Worm (Caenorhabditis elegans) whole organism, L4/young adult: ENCODE data around the gene C06C3.10.

Source experiments
- dao-5 ChIP-seq: sonication (generic microtip); optimal IDR thresholded peaks from 2 replicates; lab custom pipeline; 2016; ENCODE audit warnings: missing genotype, missing genetic modification characterization, moderate library complexity, missing compliant biosample characterization
- him-1 ChIP-seq: sonication (generic microtip); optimal IDR thresholded peaks from 2 replicates; lab custom pipeline; 2016; ENCODE audit warnings: missing genotype, missing genetic modification reagents, missing genetic modification characterization, missing compliant biosample characterization

DNA sequence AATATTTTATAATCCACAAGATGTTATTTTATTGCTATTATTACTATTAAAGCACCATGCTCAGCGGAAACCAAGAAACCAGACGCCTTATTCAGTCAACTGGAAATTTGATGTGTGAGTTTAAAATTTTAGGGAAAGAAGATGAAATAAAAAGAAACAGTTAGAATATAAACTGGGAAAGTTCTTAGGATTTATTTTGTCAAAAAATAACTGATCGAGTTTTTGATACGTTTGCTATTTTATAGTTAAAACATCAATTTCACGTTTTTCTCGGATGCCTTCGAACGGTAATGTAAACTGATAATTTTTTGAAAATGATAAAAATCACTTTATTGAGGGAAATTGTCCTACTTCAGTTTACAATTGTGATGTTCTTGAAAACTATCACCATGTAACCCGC is 4.7 kb downstream of the C06C3.10 start, which contains the start of gene C06C3.3:
- TF ChIP-seq him-1 (tag; lab: Kevin White, UChicago) (no peak), dao-5 (tag; lab: Kevin White, UChicago) (no peak)
